Fruit fly (Drosophila melanogaster) Kc167 (cell line): Measurements from ENCODE around the gene sd.

Source experiments
- Myc ChIP-seq: fragments of >200 bp; optimal IDR thresholded peaks from 2 replicates; lab custom pipeline; 2017; ENCODE audit warnings: missing external identifiers
- Sin3A ChIP-seq: fragments of >200 bp; optimal IDR thresholded peaks from 2 replicates; lab custom pipeline; 2018; ENCODE audit warnings: missing external identifiers
- psq ChIP-seq: fragments of >200 bp; optimal IDR thresholded peaks from 2 replicates; lab custom pipeline; 2017; ENCODE audit warnings: missing external identifiers

DNA sequence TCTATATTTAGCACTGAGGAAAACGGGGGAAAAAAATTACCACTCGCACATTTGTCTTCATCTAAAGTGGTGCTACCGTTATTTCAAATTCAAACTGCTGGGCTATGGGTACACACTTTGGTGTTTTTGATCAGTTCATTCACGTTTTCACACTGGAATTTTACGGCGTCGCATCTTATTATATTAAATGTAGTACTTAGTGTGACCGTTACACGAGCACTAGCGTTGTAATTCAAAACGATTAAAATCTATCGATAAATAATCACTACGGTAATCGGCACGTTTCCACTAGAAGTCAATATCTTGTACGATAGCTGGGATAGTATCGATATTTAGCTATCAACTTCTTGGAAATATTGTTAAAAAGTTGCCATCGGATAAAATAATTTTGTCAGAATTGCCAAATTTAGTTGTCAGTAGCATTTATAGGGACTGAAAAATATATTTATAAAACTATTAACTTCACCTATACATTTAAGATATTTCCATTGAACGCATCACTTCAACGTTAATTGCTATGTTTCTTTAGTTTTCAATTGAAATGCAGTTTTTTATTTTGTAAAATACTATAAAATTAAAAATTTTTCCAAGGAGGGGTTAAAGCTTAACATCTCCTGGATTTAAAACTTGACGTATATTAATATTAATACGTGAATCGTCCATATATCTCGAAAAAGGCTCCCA is 53.6 kb downstream of the sd start, which contains the start of the genes CG46440 and Myb:
- TF ChIP-seq Sin3A (no peak), Myc (lab: Kevin White, UChicago) (no peak), psq (no peak)
